Worm (Caenorhabditis elegans): Measurements from ENCODE around the gene sro-1.

DNA sequence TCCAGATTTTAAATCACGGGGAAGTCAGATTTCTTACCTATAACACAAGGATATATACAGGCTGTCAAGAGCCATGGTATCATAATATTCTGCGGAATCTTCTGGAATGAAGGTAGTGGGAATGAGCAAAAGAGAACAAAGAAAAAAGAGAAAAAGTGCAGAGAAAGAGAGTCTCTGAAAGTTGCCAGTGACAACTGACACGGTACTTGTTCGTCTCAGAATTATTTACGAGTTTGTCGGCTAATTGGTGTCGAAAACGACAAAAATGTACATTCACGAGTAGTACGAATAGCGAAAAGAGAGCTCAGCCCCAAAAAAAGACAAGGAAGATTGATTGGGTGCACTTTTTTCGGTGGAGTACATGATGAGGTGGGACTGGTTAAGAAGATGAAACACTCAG is 17.6 kb upstream of the sro-1 start, which contains the start of gene cah-2:
- TF ChIP-seq him-1 (tag; optimal IDR thresholded peaks at IDR 0.05) (no peak), dao-5 (tag; optimal IDR thresholded peaks at IDR 0.05) (no peak)

Measured in whole organism, L4/young adult.